Worm (Caenorhabditis elegans) whole organism, L4 larva: ENCODE data around the gene pals-29.

ENCODE experiments used
- aly-2 ChIP-seq: sonication (generic microtip); optimal IDR thresholded peaks from 2 replicates; lab custom pipeline; 2018; ENCODE audit warnings: missing biosample characterization, missing genetic modification characterization
- ceh-62 ChIP-seq: sonication (generic microtip); optimal IDR thresholded peaks from 2 replicates; lab custom pipeline; 2017; ENCODE audit warnings: missing biosample characterization, missing genetic modification characterization
- ces-1 ChIP-seq: fragments of 150-350 bp; sonication (generic microtip); optimal IDR thresholded peaks from 4 replicates; lab custom pipeline; 2014; ENCODE audit warnings: missing biosample characterization, missing genetic modification reagents, missing genetic modification characterization
- dmd-6 ChIP-seq: fragments of 200-800 bp; sonication (Bioruptor generic); IDR thresholded peaks from 2 replicates; pipeline ENCODE4 v1.3.6; 2022; ENCODE audit warnings: missing genetic modification reagents, missing genetic modification characterization, missing compliant biosample characterization
- dpl-1 ChIP-seq: fragments of 150-350 bp; optimal IDR thresholded peaks from 2 replicates; lab custom pipeline; 2014; ENCODE audit warnings: missing biosample characterization, missing genetic modification reagents, missing genetic modification characterization
- dve-1 ChIP-seq: sonication (generic microtip); optimal IDR thresholded peaks from 2 replicates; lab custom pipeline; 2017; ENCODE audit warnings: antibody characterized with exemption, mild to moderate bottlenecking, missing genetic modification characterization, missing compliant biosample characterization; ENCODE audit not compliant: insufficient read depth
- lsy-2 ChIP-seq, 2 experiments: fragments of 150-350 bp in 1 of 2; sonication (generic microtip) in 1 of 2; optimal IDR thresholded peaks; 2 replicates each; lab custom pipeline; 2014 to 2017; ENCODE audit warnings: missing biosample characterization in 2 of 2, missing genetic modification characterization in 2 of 2
- nhr-237 ChIP-seq: sonication (generic microtip); optimal IDR thresholded peaks from 2 replicates; lab custom pipeline; 2017; ENCODE audit warnings: missing biosample characterization, missing genetic modification characterization
- nhr-76 ChIP-seq: fragments of 150-350 bp; optimal IDR thresholded peaks from 2 replicates; lab custom pipeline; 2014; ENCODE audit warnings: missing biosample characterization, missing genetic modification characterization
- unc-62 ChIP-seq, 3 experiments: fragments of 150-350 bp in 1 of 3; sonication (generic microtip); optimal IDR thresholded peaks in 2 of 3; peaks in 1 of 3; 1 replicate in 1 of 3; 2 replicates in 2 of 3; lab custom pipeline; 2014 to 2017; ENCODE audit warnings: missing biosample characterization in 3 of 3, missing genetic modification characterization in 3 of 3, missing genetic modification reagents in 3 of 3, missing genotype in 1 of 3
- ztf-11 ChIP-seq: fragments of 150-350 bp; optimal IDR thresholded peaks from 2 replicates; lab custom pipeline; 2014; ENCODE audit warnings: missing biosample characterization, missing genetic modification characterization

DNA sequence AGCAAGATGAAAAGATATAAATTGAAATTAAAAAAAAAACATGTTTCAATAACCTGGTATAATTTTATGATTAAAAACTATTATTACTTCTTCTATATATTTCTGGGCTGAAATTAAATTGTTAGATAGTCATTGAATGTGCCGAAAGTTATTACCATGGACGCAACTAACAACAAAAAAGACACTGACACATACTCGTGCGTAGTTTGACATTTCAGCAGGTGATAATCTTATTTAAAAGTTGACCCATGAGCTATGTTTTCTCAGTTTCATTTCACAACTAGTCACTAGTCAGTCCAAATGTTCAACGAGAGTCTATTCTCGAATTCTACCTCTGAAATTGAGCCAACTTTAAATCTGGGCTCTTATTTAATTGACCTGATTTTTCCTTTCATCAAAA, 13.7 kb downstream of the pals-29 start, which contains the start of gene T27E7.3:
- no peak for TF ChIP-seq ceh-62 (tag; lab: Kevin White, UChicago)
- TF ChIP-seq dpl-1 (GFP tag; lab: Kevin White, UChicago) = no peak
- no peak for TF ChIP-seq lsy-2 (tag; optimal IDR thresholded peaks at IDR 0.05; lab: Kevin White, UChicago)
- no peak for TF ChIP-seq aly-2
- TF ChIP-seq unc-62 (GFP tag; optimal IDR thresholded peaks at IDR 0.05 in 1 of 2; lab: Kevin White, UChicago) = no peak
- no peak for TF ChIP-seq unc-62 (tag; optimal IDR thresholded peaks at IDR 0.05; lab: Kevin White, UChicago)
- TF ChIP-seq dve-1 = no peak
- TF ChIP-seq nhr-237 (tag; lab: Kevin White, UChicago) = no peak
- no peak for TF ChIP-seq dmd-6 (GFP tag; lab: Robert Waterston, UW)
- no peak for TF ChIP-seq ztf-11 (tag; lab: Kevin White, UChicago)
- TF ChIP-seq nhr-76 (tag; lab: Kevin White, UChicago) = no peak
- no peak for TF ChIP-seq ces-1 (GFP tag; lab: Kevin White, UChicago)
